Fruit fly (Drosophila melanogaster) whole organism, pupa: ENCODE data around the gene glec.

Experiments
- CG10348 ChIP-seq: fragments of 200-800 bp; sonication (Bioruptor generic); IDR thresholded peaks from 2 replicates; pipeline ENCODE4 v1.3.6; 2022; ENCODE audit warnings: missing biosample characterization, missing genetic modification characterization
- CG12605 ChIP-seq: fragments of 200-800 bp; sonication (Bioruptor generic); IDR thresholded peaks from 2 replicates; pipeline ENCODE4 v1.3.6; 2022; ENCODE audit warnings: missing biosample characterization, missing genetic modification characterization
- CG13204 ChIP-seq: fragments of 200-800 bp; sonication (Bioruptor generic); optimal IDR thresholded peaks from 2 replicates; lab custom pipeline; 2018; ENCODE audit warnings: missing biosample characterization, mild to moderate bottlenecking, missing genetic modification characterization, moderate library complexity
- CG14655 ChIP-seq: fragments of 200-800 bp; sonication (Bioruptor generic); optimal IDR thresholded peaks from 3 replicates; lab custom pipeline; 2017; ENCODE audit warnings: mild to moderate bottlenecking, missing biosample characterization, missing genetic modification reagents, missing genetic modification characterization
- CG15710 ChIP-seq: fragments of 200-800 bp; sonication (Bioruptor generic); optimal IDR thresholded peaks from 2 replicates; lab custom pipeline; 2018; ENCODE audit warnings: missing biosample characterization, mild to moderate bottlenecking, missing genetic modification characterization, moderate library complexity
- CG17806 ChIP-seq: fragments of 200-800 bp; sonication (Bioruptor generic); optimal IDR thresholded peaks from 2 replicates; lab custom pipeline; 2018; ENCODE audit warnings: missing biosample characterization, mild to moderate bottlenecking, missing genetic modification characterization, moderate library complexity
- CG32121 ChIP-seq: fragments of 200-800 bp; sonication (Bioruptor generic); IDR thresholded peaks from 2 replicates; pipeline ENCODE4 v1.3.6; 2022; ENCODE audit warnings: missing biosample characterization, missing genetic modification characterization
- CG34367 ChIP-seq: fragments of 200-800 bp; sonication (Bioruptor generic); optimal IDR thresholded peaks from 2 replicates; lab custom pipeline; 2018; ENCODE audit warnings: missing biosample characterization, mild to moderate bottlenecking, missing genetic modification characterization
- CG4496 ChIP-seq: fragments of 200-800 bp; sonication (Bioruptor generic); IDR thresholded peaks from 3 replicates; pipeline ENCODE4 v1.3.6; 2022; ENCODE audit warnings: missing biosample characterization, missing genetic modification characterization
- CG8159 ChIP-seq: fragments of 200-800 bp; sonication (Bioruptor generic); optimal IDR thresholded peaks from 3 replicates; lab custom pipeline; 2018; ENCODE audit warnings: missing biosample characterization, mild to moderate bottlenecking, missing genetic modification characterization, moderate library complexity
- CG8301 ChIP-seq: fragments of 200-800 bp; sonication (Bioruptor generic); optimal IDR thresholded peaks from 2 replicates; lab custom pipeline; 2018; ENCODE audit warnings: missing biosample characterization, mild to moderate bottlenecking, missing genetic modification characterization
- CG9948 ChIP-seq: fragments of 200-800 bp; sonication (Bioruptor generic); optimal IDR thresholded peaks from 2 replicates; lab custom pipeline; 2018; ENCODE audit warnings: missing biosample characterization, mild to moderate bottlenecking, missing genetic modification characterization, moderate library complexity
- D1 ChIP-seq: fragments of 200-800 bp; sonication (Bioruptor generic); optimal IDR thresholded peaks from 2 replicates; lab custom pipeline; 2018; ENCODE audit warnings: missing biosample characterization, mild to moderate bottlenecking, missing genetic modification characterization, moderate library complexity
- EcR ChIP-seq: fragments of 200-800 bp; sonication (Bioruptor generic); optimal IDR thresholded peaks from 3 replicates; lab custom pipeline; 2019; ENCODE audit warnings: missing biosample characterization, missing genetic modification characterization, mild to moderate bottlenecking, moderate library complexity, missing genetic modification reagents
- Ets98B ChIP-seq: fragments of 200-800 bp; sonication (Bioruptor generic); IDR thresholded peaks from 2 replicates; pipeline ENCODE4 v1.3.6; 2022; ENCODE audit warnings: missing biosample characterization, missing genetic modification characterization
- Pif1A ChIP-seq: fragments of 200-800 bp; sonication (Bioruptor generic); optimal IDR thresholded peaks from 3 replicates; lab custom pipeline; 2016; ENCODE audit warnings: missing biosample characterization, missing genetic modification characterization
- Pif1B ChIP-seq: fragments of 200-800 bp; sonication (Bioruptor generic); optimal IDR thresholded peaks from 3 replicates; lab custom pipeline; 2016; ENCODE audit warnings: missing biosample characterization, missing genetic modification characterization
- Snoo ChIP-seq: fragments of 200-800 bp; sonication (Bioruptor generic); optimal IDR thresholded peaks from 3 replicates; lab custom pipeline; 2017; ENCODE audit warnings: missing biosample characterization, mild to moderate bottlenecking, missing genetic modification characterization, inconsistent platforms
- fd96Ca ChIP-seq: fragments of 200-800 bp; sonication (Bioruptor generic); IDR thresholded peaks from 3 replicates; pipeline ENCODE4 v1.3.6; 2022; ENCODE audit warnings: missing biosample characterization, missing genetic modification characterization
- gl ChIP-seq: fragments of 200-800 bp; sonication (Bioruptor generic); optimal IDR thresholded peaks from 2 replicates; lab custom pipeline; 2018; ENCODE audit warnings: missing biosample characterization, mild to moderate bottlenecking, missing genetic modification characterization
- rn ChIP-seq: fragments of 200-800 bp; sonication (Bioruptor generic); IDR thresholded peaks from 2 replicates; pipeline ENCODE4 v1.3.6; 2022; ENCODE audit warnings: missing biosample characterization, missing genetic modification characterization

The glec gene

dm6 chr3R:21856098-21856872, at the start of gene glec:
Gene glec, minus strand, starts transcription at chr3R:21856266.
- no peak for TF ChIP-seq rn (GFP tag; lab: Robert Waterston, UW)
- peak; percentile 55 for TF ChIP-seq CG4496 (GFP tag; lab: Robert Waterston, UW)
- no peak for TF ChIP-seq CG10348 (GFP tag; lab: Robert Waterston, UW)
- TF ChIP-seq CG34367 (tag; lab: Kevin White, UChicago), result no peak
- TF ChIP-seq EcR (GFP tag; lab: Kevin White, UChicago), result peak; percentile 58
- TF ChIP-seq CG8301 (tag; lab: Kevin White, UChicago), result no peak
- no peak for TF ChIP-seq D1 (tag; lab: Kevin White, UChicago)
- peak; percentile 35 for TF ChIP-seq Snoo (tag; lab: Kevin White, UChicago)
- TF ChIP-seq Ets98B (GFP tag; lab: Robert Waterston, UW), result no peak; the same call in none of the 2 replicates
- TF ChIP-seq CG12605 (GFP tag; lab: Robert Waterston, UW), result peak; percentile 70
- peak; percentile 7 for TF ChIP-seq CG14655 (GFP tag; lab: Kevin White, UChicago)
- TF ChIP-seq fd96Ca (GFP tag; lab: Robert Waterston, UW), result peak; percentile 59; the same call in 2 of the 3 replicates
- TF ChIP-seq CG13204 (GFP tag; lab: Kevin White, UChicago), result peak; percentile 21
- TF ChIP-seq Pif1B, result peak; percentile 34
- no peak for TF ChIP-seq CG32121 (GFP tag; lab: Robert Waterston, UW)
- TF ChIP-seq CG9948 (tag; lab: Kevin White, UChicago), result peak; percentile 11
- no peak for TF ChIP-seq CG8159 (tag; lab: Kevin White, UChicago)
- peak; percentile 41 for TF ChIP-seq CG15710 (tag; lab: Kevin White, UChicago)
- peak; percentile 58 for TF ChIP-seq Pif1A (GFP tag; lab: Kevin White, UChicago)
- TF ChIP-seq gl (tag; lab: Kevin White, UChicago), result peak; percentile 39
- TF ChIP-seq CG17806 (tag; lab: Kevin White, UChicago), result peak; percentile 9

dm6 chr3R:21905615-21906014, 49.5 kb upstream of the glec start:
- TF ChIP-seq CG15710 (tag; lab: Kevin White, UChicago) (peak; percentile 89), CG14655 (GFP tag; lab: Kevin White, UChicago) (peak; percentile 94), CG8301 (tag; lab: Kevin White, UChicago) (peak; percentile 94), CG32121 (GFP tag; lab: Robert Waterston, UW) (peak; percentile 83), CG17806 (tag; lab: Kevin White, UChicago) (peak; percentile 91), Snoo (tag; lab: Kevin White, UChicago) (peak; percentile 81), Ets98B (GFP tag; lab: Robert Waterston, UW) (peak; percentile 90), Pif1A (GFP tag; lab: Kevin White, UChicago) (peak; percentile 87), CG9948 (tag; lab: Kevin White, UChicago) (peak; percentile 94), CG12605 (GFP tag; lab: Robert Waterston, UW) (peak; percentile 83), CG34367 (tag; lab: Kevin White, UChicago) (peak; percentile 87), Pif1B (peak; percentile 85), CG10348 (GFP tag; lab: Robert Waterston, UW) (no peak), CG4496 (GFP tag; lab: Robert Waterston, UW) (peak; percentile 91), gl (tag; lab: Kevin White, UChicago) (peak; percentile 65), fd96Ca (GFP tag; lab: Robert Waterston, UW) (peak; percentile 82; the same call in 2 of the 3 replicates), EcR (GFP tag; lab: Kevin White, UChicago) (peak; percentile 6), CG13204 (GFP tag; lab: Kevin White, UChicago) (peak; percentile 57), D1 (tag; lab: Kevin White, UChicago) (peak; percentile 84), CG8159 (tag; lab: Kevin White, UChicago) (peak; percentile 88), rn (GFP tag; lab: Robert Waterston, UW) (peak; percentile 78)

- TF ChIP-seq CG4496 (GFP tag; lab: Robert Waterston, UW) (no peak), Pif1A (GFP tag; lab: Kevin White, UChicago) (no peak), fd96Ca (GFP tag; lab: Robert Waterston, UW) (no peak), CG15710 (tag; lab: Kevin White, UChicago) (peak; percentile 2), CG13204 (GFP tag; lab: Kevin White, UChicago) (no peak), Snoo (tag; lab: Kevin White, UChicago) (no peak), gl (tag; lab: Kevin White, UChicago) (no peak), EcR (GFP tag; lab: Kevin White, UChicago) (peak; percentile 90), CG14655 (GFP tag; lab: Kevin White, UChicago) (peak; percentile 5), Pif1B (no peak)
These were observed 48.3 kb upstream of the glec start for dm6 chr3R:21904345-21904744.

dm6 chr3R:21899170-21899575, 43.1 kb upstream of the glec start:
- peak; percentile 45; the same call in 1 of the 3 replicates for TF ChIP-seq CG4496 (GFP tag; lab: Robert Waterston, UW)
- TF ChIP-seq Ets98B (GFP tag; lab: Robert Waterston, UW), result peak; percentile 33; the same call in 1 of the 2 replicates
- peak; percentile 51 for TF ChIP-seq Snoo (tag; lab: Kevin White, UChicago)
- TF ChIP-seq CG15710 (tag; lab: Kevin White, UChicago), result peak; percentile 72
- peak; percentile 76 for TF ChIP-seq CG9948 (tag; lab: Kevin White, UChicago)
- TF ChIP-seq rn (GFP tag; lab: Robert Waterston, UW), result no peak
- no peak for TF ChIP-seq fd96Ca (GFP tag; lab: Robert Waterston, UW)
- peak; percentile 58 for TF ChIP-seq Pif1B
- peak; percentile 57 for TF ChIP-seq Pif1A (GFP tag; lab: Kevin White, UChicago)
- peak; percentile 24 for TF ChIP-seq CG34367 (tag; lab: Kevin White, UChicago)
- peak; percentile 51 for TF ChIP-seq D1 (tag; lab: Kevin White, UChicago)
- peak; percentile 89 for TF ChIP-seq CG14655 (GFP tag; lab: Kevin White, UChicago)
- peak; percentile 79 for TF ChIP-seq CG8301 (tag; lab: Kevin White, UChicago)
- peak; percentile 42; the same call in 1 of the 2 replicates for TF ChIP-seq CG12605 (GFP tag; lab: Robert Waterston, UW)
- no peak for TF ChIP-seq CG10348 (GFP tag; lab: Robert Waterston, UW)
- peak; percentile 53 for TF ChIP-seq gl (tag; lab: Kevin White, UChicago)
- TF ChIP-seq CG17806 (tag; lab: Kevin White, UChicago), result peak; percentile 84
- no peak for TF ChIP-seq EcR (GFP tag; lab: Kevin White, UChicago)
- TF ChIP-seq CG13204 (GFP tag; lab: Kevin White, UChicago), result peak; percentile 28
- peak; percentile 87 for TF ChIP-seq CG8159 (tag; lab: Kevin White, UChicago)
- TF ChIP-seq CG32121 (GFP tag; lab: Robert Waterston, UW), result no peak
